Fruit fly (Drosophila melanogaster) whole organism: ENCODE results near the gene ppk31.

Experiments
- CG8478 ChIP-seq: fragments of >200 bp; optimal IDR thresholded peaks from 2 replicates; lab custom pipeline; 2018; ENCODE audit warnings: inconsistent platforms
- Dll ChIP-seq: fragments of >200 bp; optimal IDR thresholded peaks from 2 replicates; lab custom pipeline; 2017
- pan ChIP-seq: fragments of >200 bp; optimal IDR thresholded peaks from 2 replicates; lab custom pipeline; 2017
- psq ChIP-seq: fragments of >200 bp; optimal IDR thresholded peaks from 2 replicates; lab custom pipeline; 2017
- usp ChIP-seq: fragments of >200 bp; optimal IDR thresholded peaks from 2 replicates; lab custom pipeline; 2017; ENCODE audit warnings: missing biosample characterization, missing genetic modification characterization, mixed read lengths

DNA sequence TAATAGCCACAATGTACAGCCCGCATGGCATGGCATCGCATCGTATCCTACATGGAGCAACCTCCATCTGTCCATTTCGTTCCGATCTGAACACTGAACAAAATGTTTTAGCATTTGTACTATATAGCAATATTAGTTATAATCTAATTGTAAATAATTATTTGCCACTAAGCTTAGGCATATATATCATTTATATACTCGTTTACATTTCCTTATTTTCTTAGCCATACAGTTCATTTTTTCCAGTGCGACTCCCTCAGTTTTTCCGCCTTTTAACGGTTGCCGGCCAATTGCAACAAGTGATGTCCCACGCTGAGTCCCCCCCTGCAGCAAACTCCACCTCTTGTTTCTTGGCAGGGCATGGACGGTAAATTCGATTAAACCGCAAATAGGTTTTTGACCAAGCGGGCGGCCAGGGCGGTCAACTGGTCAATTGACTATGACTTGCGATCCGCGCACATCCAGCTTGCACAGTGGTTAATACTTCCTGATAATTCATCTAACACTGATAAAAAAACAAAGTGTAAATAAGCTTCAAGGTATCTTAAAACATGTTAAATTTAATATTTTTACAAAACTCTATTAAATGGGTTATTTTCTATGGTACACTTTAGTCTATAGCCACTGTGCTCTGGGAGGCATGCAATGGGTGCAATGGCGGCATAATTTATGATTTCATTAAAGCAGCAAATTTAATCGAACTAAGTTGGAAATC lies 46.8 kb downstream of the ppk31 start:
- no peak for TF ChIP-seq psq (lab: Kevin White, UChicago)
- TF ChIP-seq CG8478 = no peak
- TF ChIP-seq pan (lab: Kevin White, UChicago) = no peak
- no peak for TF ChIP-seq Dll (lab: Kevin White, UChicago)
- no peak for TF ChIP-seq usp (GFP tag; lab: Kevin White, UChicago)
